Fruit fly (Drosophila melanogaster) whole organism, wandering third instar larva: ENCODE data around the gene CG43219.

Experiments
- Abd-B ChIP-seq: fragments of >200 bp; optimal IDR thresholded peaks from 2 replicates; lab custom pipeline; 2017; ENCODE audit warnings: missing biosample characterization, missing genetic modification characterization
- CG32264 ChIP-seq: fragments of 200-800 bp; sonication (Bioruptor generic); optimal IDR thresholded peaks from 2 replicates; lab custom pipeline; 2016; ENCODE audit warnings: missing biosample characterization, missing genetic modification characterization
- CG9705 ChIP-seq: fragments of 200-800 bp; sonication (Bioruptor generic); optimal IDR thresholded peaks from 2 replicates; lab custom pipeline; 2018; ENCODE audit warnings: missing biosample characterization, mild to moderate bottlenecking, missing genetic modification characterization
- CrebA ChIP-seq: fragments of 200-800 bp; sonication (Bioruptor generic); optimal IDR thresholded peaks from 2 replicates; lab custom pipeline; 2016; ENCODE audit warnings: missing biosample characterization, mild to moderate bottlenecking, missing genetic modification characterization, borderline replicate concordance
- Dfd ChIP-seq: fragments of >200 bp; optimal IDR thresholded peaks from 2 replicates; lab custom pipeline; 2017; ENCODE audit warnings: missing biosample characterization, missing genetic modification characterization
- Dif ChIP-seq: fragments of 200-275, 200-300 bp; sonication (Bioruptor generic); optimal IDR thresholded peaks from 2 replicates; lab custom pipeline; 2018; ENCODE audit warnings: missing biosample characterization, missing genetic modification characterization; ENCODE audit not compliant: partially characterized antibody
- GATAd ChIP-seq: sonication (Bioruptor generic); optimal IDR thresholded peaks from 2 replicates; lab custom pipeline; 2016; ENCODE audit warnings: missing biosample characterization, missing genetic modification characterization
- HLH106 ChIP-seq: fragments of 200-800 bp; optimal IDR thresholded peaks from 3 replicates; lab custom pipeline; 2019; ENCODE audit warnings: missing biosample characterization, mild to moderate bottlenecking, missing genetic modification characterization, moderate library complexity
- Hnf4 ChIP-seq: fragments of 200-800 bp; sonication (Bioruptor generic); optimal IDR thresholded peaks from 2 replicates; lab custom pipeline; 2016; ENCODE audit warnings: missing biosample characterization, mild to moderate bottlenecking, missing genetic modification characterization
- Hr78 ChIP-seq: fragments of >200 bp; optimal IDR thresholded peaks from 2 replicates; lab custom pipeline; 2017; ENCODE audit warnings: missing biosample characterization, missing genetic modification characterization
- Hr83 ChIP-seq: fragments of 200-300 bp; sonication (Bioruptor generic); optimal IDR thresholded peaks from 2 replicates; lab custom pipeline; 2016; ENCODE audit warnings: missing biosample characterization, mild to moderate bottlenecking, missing genetic modification characterization, moderate library complexity; ENCODE audit not compliant: poor library complexity, severe bottlenecking
- Jra ChIP-seq: sonication (Bioruptor generic); optimal IDR thresholded peaks from 2 replicates; lab custom pipeline; 2016; ENCODE audit warnings: missing biosample characterization, missing genetic modification characterization
- Mio ChIP-seq: sonication (Bioruptor generic); optimal IDR thresholded peaks from 2 replicates; lab custom pipeline; 2016; ENCODE audit warnings: missing biosample characterization, missing genetic modification characterization
- Myc ChIP-seq: fragments of >200 bp; optimal IDR thresholded peaks from 2 replicates; lab custom pipeline; 2017
- N ChIP-seq: fragments of >200 bp; optimal IDR thresholded peaks from 2 replicates; lab custom pipeline; 2018; ENCODE audit warnings: missing biosample characterization, missing external identifiers, missing genetic modification characterization
- OdsH ChIP-seq: fragments of 200-800 bp; sonication (Bioruptor generic); optimal IDR thresholded peaks from 2 replicates; lab custom pipeline; 2016; ENCODE audit warnings: missing biosample characterization, mild to moderate bottlenecking, missing genetic modification characterization
- Rel ChIP-seq, 2 experiments: fragments of 200-800 bp; sonication (Bioruptor generic) in 1 of 2; optimal IDR thresholded peaks; 2 replicates in 1 of 2; 3 replicates in 1 of 2; lab custom pipeline; 2016 to 2019; ENCODE audit warnings: mild to moderate bottlenecking in 2 of 2, missing biosample characterization in 2 of 2, missing genetic modification characterization in 2 of 2, moderate library complexity in 1 of 2
- Sp1 ChIP-seq: fragments of 200-800 bp; sonication (Bioruptor generic); optimal IDR thresholded peaks from 3 replicates; lab custom pipeline; 2019; ENCODE audit warnings: missing biosample characterization, mild to moderate bottlenecking, missing genetic modification characterization, moderate library complexity
- Vsx2 ChIP-seq: fragments of 200-300, 225-300 bp; sonication (Bioruptor generic); optimal IDR thresholded peaks from 2 replicates; lab custom pipeline; 2018; ENCODE audit warnings: missing biosample characterization, missing genetic modification characterization; ENCODE audit not compliant: partially characterized antibody
- br ChIP-seq: fragments of 200-800 bp; sonication (Bioruptor generic); optimal IDR thresholded peaks from 2 replicates; lab custom pipeline; 2016; ENCODE audit warnings: missing biosample characterization, missing genetic modification characterization
- brk ChIP-seq: fragments of 200-800 bp; sonication (Bioruptor generic); optimal IDR thresholded peaks from 2 replicates; lab custom pipeline; 2016; ENCODE audit warnings: missing biosample characterization, mild to moderate bottlenecking, missing genetic modification characterization
- dl ChIP-seq, 2 experiments: fragments of 175-275, 200-275 bp in 1 of 2; fragments of 200-275 bp in 1 of 2; sonication (Bioruptor generic); optimal IDR thresholded peaks; lab custom pipeline; 2018; ENCODE audit warnings: mild to moderate bottlenecking in 2 of 2, missing biosample characterization in 2 of 2, missing genetic modification characterization in 2 of 2, moderate library complexity in 2 of 2; ENCODE audit not compliant: partially characterized antibody in 2 of 2, insufficient read depth in 1 of 2
- dmrt93B ChIP-seq: fragments of 200-800 bp; sonication (Bioruptor generic); optimal IDR thresholded peaks from 2 replicates; lab custom pipeline; 2018; ENCODE audit warnings: missing biosample characterization, mild to moderate bottlenecking, missing genetic modification characterization
- dsf ChIP-seq: sonication (Bioruptor generic); optimal IDR thresholded peaks from 2 replicates; lab custom pipeline; 2016; ENCODE audit warnings: missing biosample characterization, missing genetic modification characterization, borderline replicate concordance
- ey ChIP-seq: fragments of 200-800 bp; sonication (Bioruptor generic); optimal IDR thresholded peaks from 2 replicates; lab custom pipeline; 2016; ENCODE audit warnings: missing biosample characterization, missing genetic modification characterization
- foxo ChIP-seq, 2 experiments: fragments of 200-800 bp; sonication (Bioruptor generic); optimal IDR thresholded peaks; 2 replicates in 1 of 2; 3 replicates in 1 of 2; lab custom pipeline; 2016 to 2017; ENCODE audit warnings: missing biosample characterization in 2 of 2, missing genetic modification characterization in 2 of 2
- fru ChIP-seq: fragments of 200-800 bp; sonication (Bioruptor generic); optimal IDR thresholded peaks from 3 replicates; lab custom pipeline; 2016; ENCODE audit warnings: missing biosample characterization, mild to moderate bottlenecking, missing genetic modification characterization
- h ChIP-seq: fragments of 200-800 bp; sonication (Bioruptor generic); optimal IDR thresholded peaks from 3 replicates; lab custom pipeline; 2016; ENCODE audit warnings: missing biosample characterization, mild to moderate bottlenecking, missing genetic modification characterization
- jim ChIP-seq: fragments of 175-275, 200-325 bp; sonication (Bioruptor generic); optimal IDR thresholded peaks from 2 replicates; lab custom pipeline; 2016; ENCODE audit warnings: missing biosample characterization, mild to moderate bottlenecking, missing genetic modification characterization
- lola ChIP-seq: fragments of >200 bp; optimal IDR thresholded peaks from 2 replicates; lab custom pipeline; 2017; ENCODE audit warnings: missing biosample characterization, missing genetic modification characterization
- pan ChIP-seq: fragments of >200 bp; optimal IDR thresholded peaks from 2 replicates; lab custom pipeline; 2017
- psq ChIP-seq: fragments of 200-800 bp; sonication (Bioruptor generic); optimal IDR thresholded peaks from 3 replicates; lab custom pipeline; 2017; ENCODE audit warnings: missing biosample characterization, mild to moderate bottlenecking, missing genetic modification characterization, moderate library complexity
- rgr ChIP-seq: fragments of 200-800 bp; sonication (Bioruptor generic); optimal IDR thresholded peaks from 3 replicates; lab custom pipeline; 2016; ENCODE audit warnings: missing biosample characterization, mild to moderate bottlenecking, missing genetic modification characterization
- sage ChIP-seq: fragments of 200-800 bp; sonication (Bioruptor generic); optimal IDR thresholded peaks from 2 replicates; lab custom pipeline; 2016; ENCODE audit warnings: missing biosample characterization, mild to moderate bottlenecking, missing genetic modification characterization
- sv ChIP-seq: fragments of 200-800 bp; sonication (Bioruptor generic); optimal IDR thresholded peaks from 3 replicates; lab custom pipeline; 2016; ENCODE audit warnings: missing biosample characterization, missing genetic modification characterization
- tai ChIP-seq: sonication (Bioruptor generic); optimal IDR thresholded peaks from 2 replicates; lab custom pipeline; 2016; ENCODE audit warnings: missing biosample characterization, missing genetic modification characterization
- usp ChIP-seq: fragments of >200 bp; optimal IDR thresholded peaks from 2 replicates; lab custom pipeline; 2017; ENCODE audit warnings: missing biosample characterization, missing genetic modification characterization
- woc ChIP-seq: sonication (Bioruptor generic); optimal IDR thresholded peaks from 2 replicates; lab custom pipeline; 2016; ENCODE audit warnings: missing biosample characterization, mild to moderate bottlenecking, missing genetic modification characterization

The CG43219 gene

DNA sequence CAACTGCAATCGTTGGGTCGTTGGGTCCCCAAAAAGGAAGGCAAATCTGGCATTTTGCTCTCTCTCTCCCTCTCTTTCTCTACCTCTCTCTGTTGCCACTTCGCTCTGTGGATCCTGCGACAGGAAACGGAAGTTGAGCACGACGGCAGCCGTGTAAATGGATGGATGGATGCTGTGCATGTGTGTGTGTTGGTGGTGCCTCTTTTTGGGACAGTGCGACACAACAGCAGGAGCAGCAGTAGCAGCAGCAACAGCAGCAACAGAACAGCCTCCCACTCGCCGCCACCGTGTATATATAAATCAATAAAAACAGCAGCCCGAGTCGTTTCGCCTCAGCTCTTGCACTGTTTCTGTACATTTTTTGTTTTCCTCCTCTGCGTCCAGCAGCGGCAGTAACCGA, 28.2 kb upstream of the CG43219 start:
- no peak for TF ChIP-seq N (GFP tag; lab: Kevin White, UChicago)
- no peak for TF ChIP-seq Sp1 (GFP tag; lab: Kevin White, UChicago)
- no peak for TF ChIP-seq tai (GFP tag; lab: Kevin White, UChicago)
- TF ChIP-seq Mio (GFP tag; lab: Kevin White, UChicago), result no peak
- TF ChIP-seq pan (lab: Kevin White, UChicago), result no peak
- no peak for TF ChIP-seq CG9705 (GFP tag; lab: Kevin White, UChicago)
- TF ChIP-seq br (GFP tag; lab: Kevin White, UChicago), result no peak
- no peak for TF ChIP-seq HLH106 (tag; lab: Kevin White, UChicago)
- no peak for TF ChIP-seq jim (GFP tag; lab: Kevin White, UChicago)
- no peak for TF ChIP-seq brk
- TF ChIP-seq dmrt93B (GFP tag; lab: Kevin White, UChicago), result no peak
- no peak for TF ChIP-seq h (GFP tag; lab: Kevin White, UChicago)
- no peak for TF ChIP-seq dl (GFP tag; optimal IDR thresholded peaks at IDR 0.05; lab: Kevin White, UChicago; ENCODE audit: insufficient read depth in 1 of 2, partially characterized antibody in 2 of 2)
- TF ChIP-seq fru, result no peak
- no peak for TF ChIP-seq Dfd (GFP tag; lab: Kevin White, UChicago)
- TF ChIP-seq OdsH (GFP tag; lab: Kevin White, UChicago), result no peak
- TF ChIP-seq Hr83 (GFP tag; lab: Kevin White, UChicago), result no peak

dm6 chr3L:21193170-21193569, 27.0 kb upstream of the CG43219 start, which contains the start of gene CG42337:
TSS of gene CG42337 (minus strand) at chr3L:21193363.
- TF ChIP-seq sage (GFP tag; lab: Kevin White, UChicago), result no peak
- TF ChIP-seq CG9705 (GFP tag; lab: Kevin White, UChicago), result no peak
- TF ChIP-seq fru, result no peak
- TF ChIP-seq usp (GFP tag; lab: Kevin White, UChicago), result no peak
- TF ChIP-seq br (GFP tag; lab: Kevin White, UChicago), result no peak

- TF ChIP-seq Hnf4 (no peak), usp (GFP tag; lab: Kevin White, UChicago) (no peak), Vsx2 (GFP tag; lab: Kevin White, UChicago) (peak; percentile 10)
These were observed 25.7 kb upstream of the CG43219 start for dm6 chr3L:21194392-21194925.

- TF ChIP-seq Abd-B (GFP tag; lab: Kevin White, UChicago), result no peak
- TF ChIP-seq Dif, result no peak
- TF ChIP-seq sv (GFP tag; lab: Kevin White, UChicago), result peak; percentile 6
- no peak for TF ChIP-seq N (GFP tag; lab: Kevin White, UChicago)
- peak; percentile 68 for TF ChIP-seq OdsH (GFP tag; lab: Kevin White, UChicago)
- no peak for TF ChIP-seq HLH106 (tag; lab: Kevin White, UChicago)
- TF ChIP-seq Rel (GFP tag; optimal IDR thresholded peaks at IDR 0.05; lab: Kevin White, UChicago), result no peak
- peak; percentile 38 for TF ChIP-seq Rel (tag; optimal IDR thresholded peaks at IDR 0.05; lab: Kevin White, UChicago)
- TF ChIP-seq Hnf4, result peak; percentile 73
- TF ChIP-seq dsf (GFP tag; lab: Kevin White, UChicago), result peak; percentile 62
- no peak for TF ChIP-seq woc (GFP tag; lab: Kevin White, UChicago)
- TF ChIP-seq Hr83 (GFP tag; lab: Kevin White, UChicago), result peak; percentile 58
- no peak for TF ChIP-seq Vsx2 (GFP tag; lab: Kevin White, UChicago)
- no peak for TF ChIP-seq sage (GFP tag; lab: Kevin White, UChicago)
- TF ChIP-seq usp (GFP tag; lab: Kevin White, UChicago), result no peak
- TF ChIP-seq fru, result no peak
- TF ChIP-seq Hr78 (GFP tag; lab: Kevin White, UChicago), result no peak
- no peak for TF ChIP-seq pan (lab: Kevin White, UChicago)
- TF ChIP-seq jim (GFP tag; lab: Kevin White, UChicago), result no peak
- no peak for TF ChIP-seq Jra (GFP tag; lab: Kevin White, UChicago)
- TF ChIP-seq Mio (GFP tag; lab: Kevin White, UChicago), result no peak
- TF ChIP-seq CG9705 (GFP tag; lab: Kevin White, UChicago), result no peak
- TF ChIP-seq foxo (GFP tag; optimal IDR thresholded peaks at IDR 0.05; lab: Kevin White, UChicago), result peak in 1 of 2 experiments; percentile 29
- no peak for TF ChIP-seq dl (GFP tag; optimal IDR thresholded peaks at IDR 0.05; lab: Kevin White, UChicago; ENCODE audit: insufficient read depth in 1 of 2, partially characterized antibody in 2 of 2)
- TF ChIP-seq rgr, result peak; percentile 82
- TF ChIP-seq tai (GFP tag; lab: Kevin White, UChicago), result no peak
- TF ChIP-seq Dfd (GFP tag; lab: Kevin White, UChicago), result no peak
- TF ChIP-seq Sp1 (GFP tag; lab: Kevin White, UChicago), result no peak
- no peak for TF ChIP-seq CG32264 (GFP tag; lab: Kevin White, UChicago)
- no peak for TF ChIP-seq CrebA
- peak; percentile 64 for TF ChIP-seq Myc (lab: Kevin White, UChicago)
- peak; percentile 36 for TF ChIP-seq GATAd (GFP tag; lab: Kevin White, UChicago)
- TF ChIP-seq h (GFP tag; lab: Kevin White, UChicago), result peak; percentile 15
- TF ChIP-seq lola (GFP tag; lab: Kevin White, UChicago), result no peak
- TF ChIP-seq psq (GFP tag; lab: Kevin White, UChicago), result peak; percentile 47
- TF ChIP-seq dmrt93B (GFP tag; lab: Kevin White, UChicago), result no peak
- TF ChIP-seq brk, result no peak
- peak; percentile 49 for TF ChIP-seq br (GFP tag; lab: Kevin White, UChicago)
- peak; percentile 43 for TF ChIP-seq ey (GFP tag; lab: Kevin White, UChicago)
These were observed 23.6 kb upstream of the CG43219 start, which contains the start of the genes Targ3 and park for dm6 chr3L:21196563-21196962. TSS of gene Targ3 (plus strand) at chr3L:21196831. TSS of gene park (minus strand) at chr3L:21196853.
